Worm (Caenorhabditis elegans) whole organism, L2 larva: ENCODE data around the gene hlh-4.

Experiments used
- C34F6.9 ChIP-seq: fragments of 150-350 bp; optimal IDR thresholded peaks from 2 replicates; lab custom pipeline; 2014; ENCODE audit warnings: missing biosample characterization, missing genetic modification characterization
- Y55F3AM.14 ChIP-seq: fragments of 200-800 bp; sonication (Bioruptor generic); optimal IDR thresholded peaks from 2 replicates; lab custom pipeline; 2018; ENCODE audit warnings: mild to moderate bottlenecking, missing genetic modification characterization, missing compliant biosample characterization
- alr-1 ChIP-seq: fragments of 150-350 bp; optimal IDR thresholded peaks from 2 replicates; lab custom pipeline; 2014; ENCODE audit warnings: missing biosample characterization, missing genetic modification characterization
- ceh-16 ChIP-seq: fragments of 150-350 bp; optimal IDR thresholded peaks from 2 replicates; lab custom pipeline; 2014; ENCODE audit warnings: missing biosample characterization, missing genetic modification characterization
- ceh-82 ChIP-seq: fragments of 150-350 bp; optimal IDR thresholded peaks from 2 replicates; lab custom pipeline; 2014; ENCODE audit warnings: missing biosample characterization, missing genetic modification characterization
- crh-2 ChIP-seq: sonication (generic microtip); optimal IDR thresholded peaks from 2 replicates; lab custom pipeline; 2017; ENCODE audit warnings: missing biosample characterization, missing genetic modification characterization
- dmd-4 ChIP-seq: sonication (generic microtip); optimal IDR thresholded peaks from 2 replicates; lab custom pipeline; 2017; ENCODE audit warnings: missing biosample characterization, missing genetic modification characterization
- egl-27 ChIP-seq: sonication (generic microtip); optimal IDR thresholded peaks from 3 replicates; lab custom pipeline; 2017; ENCODE audit warnings: missing biosample characterization, missing genetic modification reagents, missing genetic modification characterization
- elt-1 ChIP-seq: fragments of 150-350 bp; optimal IDR thresholded peaks from 2 replicates; lab custom pipeline; 2014; ENCODE audit warnings: missing biosample characterization, missing genetic modification characterization
- elt-3 ChIP-seq: sonication (generic microtip); optimal IDR thresholded peaks from 2 replicates; lab custom pipeline; 2017; ENCODE audit warnings: missing biosample characterization, missing genetic modification characterization
- fos-1 ChIP-seq: fragments of 150-350 bp; optimal IDR thresholded peaks from 2 replicates; lab custom pipeline; 2014; ENCODE audit warnings: missing biosample characterization, missing genetic modification characterization
- gmeb-1 ChIP-seq: fragments of 150-350 bp; optimal IDR thresholded peaks from 2 replicates; lab custom pipeline; 2014; ENCODE audit warnings: missing biosample characterization, missing genetic modification characterization
- lin-11 ChIP-seq: fragments of 150-350 bp; sonication (generic microtip); optimal IDR thresholded peaks from 2 replicates; lab custom pipeline; 2014; ENCODE audit warnings: missing biosample characterization, missing genetic modification characterization, inconsistent platforms, mixed read lengths
- lin-13 ChIP-seq: fragments of 150-350 bp; optimal IDR thresholded peaks from 2 replicates; lab custom pipeline; 2014; ENCODE audit warnings: missing biosample characterization, missing genetic modification reagents, missing genetic modification characterization
- lin-39 ChIP-seq: fragments of 150-350 bp; optimal IDR thresholded peaks from 2 replicates; lab custom pipeline; 2014; ENCODE audit warnings: missing biosample characterization, missing genetic modification reagents, missing genetic modification characterization
- lsy-2 ChIP-seq, 2 experiments: fragments of 150-350 bp in 1 of 2; sonication (generic microtip) in 1 of 2; optimal IDR thresholded peaks; 2 replicates each; lab custom pipeline; 2014 to 2017; ENCODE audit warnings: missing biosample characterization in 2 of 2, missing genetic modification characterization in 2 of 2
- mab-5 ChIP-seq: fragments of 150-350 bp; optimal IDR thresholded peaks from 2 replicates; lab custom pipeline; 2014; ENCODE audit warnings: missing biosample characterization, missing genetic modification characterization
- mdl-1 ChIP-seq, 2 experiments: fragments of 150-350 bp in 1 of 2; sonication (generic microtip) in 1 of 2; optimal IDR thresholded peaks; 2 replicates each; lab custom pipeline; 2017; ENCODE audit warnings: missing biosample characterization in 2 of 2, missing genetic modification characterization in 2 of 2
- nhr-10 ChIP-seq: sonication (generic microtip); optimal IDR thresholded peaks from 2 replicates; lab custom pipeline; 2017; ENCODE audit warnings: missing biosample characterization, missing genetic modification characterization
- nhr-11 ChIP-seq: fragments of 150-350 bp; optimal IDR thresholded peaks from 2 replicates; lab custom pipeline; 2014; ENCODE audit warnings: missing biosample characterization, missing genetic modification characterization
- nhr-129 ChIP-seq: fragments of 150-350 bp; optimal IDR thresholded peaks from 2 replicates; lab custom pipeline; 2014; ENCODE audit warnings: missing biosample characterization, missing genetic modification characterization
- nhr-21 ChIP-seq: fragments of 150-350 bp; optimal IDR thresholded peaks from 2 replicates; lab custom pipeline; 2014; ENCODE audit warnings: missing biosample characterization, missing genetic modification characterization
- nhr-23 ChIP-seq: fragments of 150-350 bp; optimal IDR thresholded peaks from 2 replicates; lab custom pipeline; 2014; ENCODE audit warnings: missing biosample characterization, missing genetic modification reagents, missing genetic modification characterization
- nhr-237 ChIP-seq: fragments of 150-350 bp; optimal IDR thresholded peaks from 2 replicates; lab custom pipeline; 2014; ENCODE audit warnings: missing biosample characterization, missing genetic modification characterization
- nhr-6 ChIP-seq: fragments of 150-350 bp; optimal IDR thresholded peaks from 2 replicates; lab custom pipeline; 2014; ENCODE audit warnings: missing biosample characterization, missing genetic modification characterization
- nhr-77 ChIP-seq: fragments of 150-350 bp; optimal IDR thresholded peaks from 2 replicates; lab custom pipeline; 2014; ENCODE audit warnings: missing biosample characterization, missing genetic modification characterization
- peb-1 ChIP-seq: fragments of 150-350 bp; optimal IDR thresholded peaks from 2 replicates; lab custom pipeline; 2014; ENCODE audit warnings: missing biosample characterization, missing genetic modification characterization
- sem-4 ChIP-seq: fragments of 150-350 bp; optimal IDR thresholded peaks from 2 replicates; lab custom pipeline; 2014; ENCODE audit warnings: missing biosample characterization, missing genetic modification reagents, missing genetic modification characterization
- sma-9 ChIP-seq, 2 experiments: fragments of 150-350 bp in 1 of 2; sonication (generic microtip) in 1 of 2; optimal IDR thresholded peaks; 2 replicates each; lab custom pipeline; 2014 to 2016; ENCODE audit warnings: missing genetic modification characterization in 2 of 2, mild to moderate bottlenecking in 1 of 2, missing biosample characterization in 1 of 2, missing compliant biosample characterization in 1 of 2, missing genetic modification reagents in 1 of 2, moderate library complexity in 1 of 2
- snpc-4 ChIP-seq: fragments of 150-350 bp; optimal IDR thresholded peaks from 2 replicates; lab custom pipeline; 2014; ENCODE audit warnings: missing biosample characterization, missing genetic modification characterization
- unc-39 ChIP-seq: fragments of 150-350 bp; optimal IDR thresholded peaks from 2 replicates; lab custom pipeline; 2014; ENCODE audit warnings: missing biosample characterization, missing genetic modification characterization
- unc-55 ChIP-seq: fragments of 150-350 bp; sonication (generic microtip); optimal IDR thresholded peaks from 3 replicates; lab custom pipeline; 2014; ENCODE audit warnings: missing biosample characterization, missing genetic modification reagents, missing genetic modification characterization
- unc-62 ChIP-seq: fragments of 150-350 bp; optimal IDR thresholded peaks from 2 replicates; lab custom pipeline; 2014; ENCODE audit warnings: missing biosample characterization, missing genetic modification reagents, missing genetic modification characterization
- zag-1 ChIP-seq: fragments of 150-350 bp; optimal IDR thresholded peaks from 2 replicates; lab custom pipeline; 2014; ENCODE audit warnings: missing biosample characterization, missing genetic modification characterization
- ztf-1 ChIP-seq: fragments of 200-800 bp; sonication (Bioruptor generic); conservative IDR thresholded peaks from 2 replicates; pipeline ENCODE4 v1.3.6; 2022; ENCODE audit warnings: missing genetic modification characterization, missing compliant biosample characterization

Gene hlh-4

ce11 chrIII:9696417-9696816, 42.4 kb downstream of the hlh-4 start, which contains the start of gene bud-31:
bud-31 (minus strand) TSS chrIII:9696517.
- no peak for TF ChIP-seq lin-11 (tag; lab: Kevin White, UChicago)
- no peak for TF ChIP-seq nhr-237 (tag; lab: Kevin White, UChicago)
- TF ChIP-seq lin-13 (GFP tag; lab: Kevin White, UChicago) = no peak
- TF ChIP-seq Y55F3AM.14 (GFP tag; lab: Kevin White, UChicago) = no peak
- TF ChIP-seq fos-1 (tag; lab: Kevin White, UChicago) = no peak
- no peak for TF ChIP-seq nhr-10
- no peak for TF ChIP-seq peb-1 (tag; lab: Kevin White, UChicago)
- TF ChIP-seq elt-1 (tag; lab: Kevin White, UChicago) = no peak
- TF ChIP-seq nhr-6 (tag; lab: Kevin White, UChicago) = no peak
- TF ChIP-seq alr-1 = no peak
- TF ChIP-seq elt-3 (tag; lab: Kevin White, UChicago) = no peak
- no peak for TF ChIP-seq nhr-21 (tag; lab: Kevin White, UChicago)
- no peak for TF ChIP-seq mdl-1 (tag; optimal IDR thresholded peaks at IDR 0.05; lab: Kevin White, UChicago)
- no peak for TF ChIP-seq nhr-23 (tag; lab: Kevin White, UChicago)

DNA sequence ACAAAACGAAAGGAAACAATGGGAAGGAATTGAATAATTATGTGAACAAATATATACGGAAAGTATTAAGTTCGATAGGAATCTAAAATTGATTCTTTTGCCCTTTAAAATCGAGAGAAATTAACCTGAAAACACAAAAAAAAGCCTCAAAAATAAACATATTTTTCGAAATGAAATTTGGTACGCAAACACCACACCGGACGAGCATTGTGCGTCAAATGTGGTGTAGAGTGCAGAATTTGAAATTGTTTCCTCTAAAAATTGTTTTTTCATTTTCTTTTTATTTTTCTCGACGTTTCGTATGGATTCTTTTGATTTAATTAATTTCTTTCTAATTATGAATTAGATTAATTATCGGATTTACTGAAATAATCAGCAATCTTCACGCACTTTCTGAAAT, 43.5 kb downstream of the hlh-4 start:
- TF ChIP-seq lsy-2 (tag; optimal IDR thresholded peaks at IDR 0.05; lab: Kevin White, UChicago) (peak in 1 of 2 experiments; percentile 55), nhr-10 (no peak), egl-27 (tag; lab: Kevin White, UChicago) (no peak), lin-39 (tag; lab: Kevin White, UChicago) (no peak), elt-3 (tag; lab: Kevin White, UChicago) (no peak), gmeb-1 (tag; lab: Kevin White, UChicago) (peak; percentile 21), unc-55 (GFP tag; lab: Kevin White, UChicago) (peak; percentile 65), C34F6.9 (tag; lab: Kevin White, UChicago) (peak; percentile 59)

DNA sequence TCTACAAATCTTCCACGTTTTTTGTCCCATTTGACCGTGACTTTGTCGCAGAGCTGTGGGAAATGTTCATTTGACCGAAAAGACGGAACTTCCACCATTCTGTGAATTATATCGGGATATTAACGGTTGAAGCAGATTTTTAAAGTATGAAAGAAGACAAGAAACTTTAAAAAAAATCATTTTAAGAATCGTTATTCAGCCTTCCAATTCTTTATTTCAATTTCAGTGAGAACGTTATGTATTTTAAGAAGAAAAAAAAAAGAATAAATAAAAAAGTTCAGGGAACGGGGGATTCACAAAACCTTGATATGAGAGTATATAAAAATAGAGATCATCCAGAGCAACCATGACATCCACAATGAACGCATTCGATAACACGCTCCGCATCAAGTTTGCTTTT, 44.4 kb downstream of the hlh-4 start, which contains the start of gene set-3:
TSS of gene set-3 (minus strand) at position 101 of the 400 bp plus-strand sequence.
- TF ChIP-seq sem-4 (no peak), zag-1 (tag; lab: Kevin White, UChicago) (no peak), lin-13 (GFP tag; lab: Kevin White, UChicago) (no peak), ztf-1 (GFP tag; lab: Robert Waterston, UW) (no peak), unc-62 (no peak), nhr-11 (no peak), mab-5 (tag; lab: Kevin White, UChicago) (no peak), nhr-10 (no peak), snpc-4 (no peak), egl-27 (tag; lab: Kevin White, UChicago) (no peak), nhr-6 (tag; lab: Kevin White, UChicago) (no peak), sma-9 (GFP tag; optimal IDR thresholded peaks at IDR 0.05; lab: Kevin White, UChicago) (no peak), sma-9 (tag; optimal IDR thresholded peaks at IDR 0.05; lab: Kevin White, UChicago) (no peak), nhr-77 (no peak), dmd-4 (no peak), ceh-82 (tag; lab: Kevin White, UChicago) (no peak)
- TF ChIP-seq, all 48 proteins: peak for 0

- TF ChIP-seq ceh-16 = no peak
- no peak for TF ChIP-seq peb-1 (tag; lab: Kevin White, UChicago)
- TF ChIP-seq nhr-10 = no peak
- no peak for TF ChIP-seq crh-2 (tag; lab: Kevin White, UChicago)
- TF ChIP-seq alr-1 = no peak
- TF ChIP-seq elt-3 (tag; lab: Kevin White, UChicago) = no peak
- TF ChIP-seq nhr-237 (tag; lab: Kevin White, UChicago) = no peak
- no peak for TF ChIP-seq sma-9 (GFP tag; optimal IDR thresholded peaks at IDR 0.05; lab: Kevin White, UChicago)
- TF ChIP-seq sma-9 (tag; optimal IDR thresholded peaks at IDR 0.05; lab: Kevin White, UChicago) = no peak
- TF ChIP-seq unc-39 (tag; lab: Kevin White, UChicago) = no peak
- no peak for TF ChIP-seq nhr-129 (tag; lab: Kevin White, UChicago)
- TF ChIP-seq lsy-2 (tag; optimal IDR thresholded peaks at IDR 0.05; lab: Kevin White, UChicago) = no peak
- no peak for TF ChIP-seq mdl-1 (tag; optimal IDR thresholded peaks at IDR 0.05; lab: Kevin White, UChicago)
- no peak for TF ChIP-seq nhr-77
Observed at ce11 chrIII:9690044-9690443, 48.8 kb downstream of the hlh-4 start, which contains the start of gene best-5. best-5 (minus strand) TSS chrIII:9690253.
